Fruit fly (Drosophila melanogaster) whole organism, embryonic: ENCODE data around the gene CG4709.

Source experiments
- CG14050 ChIP-seq: fragments of 200-800 bp; sonication (Bioruptor generic); IDR thresholded peaks from 3 replicates; pipeline ENCODE4 v1.3.6; 2022; ENCODE audit warnings: missing biosample characterization, missing genetic modification characterization
- CG7839 ChIP-seq: fragments of 200-800 bp; sonication (Bioruptor generic); optimal IDR thresholded peaks from 3 replicates; lab custom pipeline; 2018; ENCODE audit warnings: missing biosample characterization, mild to moderate bottlenecking, missing genetic modification characterization, moderate library complexity
- CG7928 ChIP-seq: fragments of 200-800 bp; sonication (Bioruptor generic); optimal IDR thresholded peaks from 2 replicates; lab custom pipeline; 2017; ENCODE audit warnings: missing biosample characterization, mild to moderate bottlenecking, missing genetic modification characterization
- CHES-1-like ChIP-seq: fragments of 200-800 bp; sonication (Bioruptor generic); optimal IDR thresholded peaks from 2 replicates; lab custom pipeline; 2016; ENCODE audit warnings: missing biosample characterization, missing genetic modification characterization
- prd ChIP-seq, 3 experiments: fragments of >200 bp in 2 of 3; fragments of 200-800 bp in 1 of 3; sonication (Bioruptor generic) in 1 of 3; optimal IDR thresholded peaks in 2 of 3; IDR thresholded peaks in 1 of 3; 2 replicates in 2 of 3; 3 replicates in 1 of 3; pipeline versions ENCODE4 v1.3.6 to Lab custom; 2017 to 2022; ENCODE audit warnings: missing biosample characterization in 1 of 3, missing genetic modification characterization in 1 of 3

- TF ChIP-seq CG7928 (GFP tag; lab: Kevin White, UChicago) (no peak), prd (optimal IDR thresholded peaks at IDR 0.05; lab: Kevin White, UChicago) (no peak), prd (GFP tag; IDR thresholded peaks at IDR 0.05; lab: Robert Waterston, UW) (no peak), CG14050 (GFP tag; lab: Robert Waterston, UW) (no peak), CG7839 (tag; lab: Kevin White, UChicago) (no peak), CHES-1-like (no peak)
Measured at dm6 chr2L:9949178-9950062, 4.7 kb upstream of the CG4709 start.
